Fruit fly (Drosophila melanogaster) whole organism, embryonic: ENCODE measurements around the gene CG17329.

Experiments
- Adf1 ChIP-seq: fragments of 200-800 bp; sonication (Bioruptor generic); IDR thresholded peaks from 2 replicates; pipeline ENCODE4 v1.3.6; 2022; ENCODE audit warnings: missing biosample characterization, missing genetic modification characterization
- CG10321 ChIP-seq: fragments of 200-800 bp; sonication (Bioruptor generic); IDR thresholded peaks from 2 replicates; pipeline ENCODE4 v1.3.6; 2022; ENCODE audit warnings: missing biosample characterization, missing genetic modification characterization
- CG11085 ChIP-seq: fragments of 200-800 bp; sonication (Bioruptor generic); IDR thresholded peaks from 2 replicates; pipeline ENCODE4 v1.3.6; 2022; ENCODE audit warnings: missing biosample characterization, missing genetic modification characterization
- CG12769 ChIP-seq: fragments of 200-800 bp; sonication (Bioruptor generic); optimal IDR thresholded peaks from 2 replicates; lab custom pipeline; 2019; ENCODE audit warnings: missing biosample characterization, mild to moderate bottlenecking, missing genetic modification characterization, moderate library complexity
- CG12942 ChIP-seq: fragments of 200-800 bp; sonication (Bioruptor generic); optimal IDR thresholded peaks from 3 replicates; lab custom pipeline; 2016; ENCODE audit warnings: missing biosample characterization, missing genetic modification characterization
- CG14050 ChIP-seq: fragments of 200-800 bp; sonication (Bioruptor generic); IDR thresholded peaks from 3 replicates; pipeline ENCODE4 v1.3.6; 2022; ENCODE audit warnings: missing biosample characterization, missing genetic modification characterization
- CG14965 ChIP-seq: fragments of 200-800 bp; sonication (Bioruptor generic); optimal IDR thresholded peaks from 2 replicates; lab custom pipeline; 2016; ENCODE audit warnings: missing biosample characterization, missing genetic modification characterization, borderline replicate concordance
- CG1529 ChIP-seq: fragments of 200-800 bp; sonication (Bioruptor generic); optimal IDR thresholded peaks from 3 replicates; lab custom pipeline; 2018; ENCODE audit warnings: missing biosample characterization, missing genetic modification characterization
- CG15696 ChIP-seq: fragments of 200-800 bp; sonication (Bioruptor generic); optimal IDR thresholded peaks from 2 replicates; lab custom pipeline; 2019; ENCODE audit warnings: missing biosample characterization, mild to moderate bottlenecking, missing genetic modification characterization, moderate library complexity
- CG17802 ChIP-seq: fragments of 200-800 bp; sonication (Bioruptor generic); optimal IDR thresholded peaks from 2 replicates; lab custom pipeline; 2018; ENCODE audit warnings: missing biosample characterization, mild to moderate bottlenecking, missing genetic modification characterization, moderate library complexity
- CG30020 ChIP-seq: fragments of 200-800 bp; optimal IDR thresholded peaks from 2 replicates; lab custom pipeline; 2019; ENCODE audit warnings: missing biosample characterization, mild to moderate bottlenecking, missing genetic modification characterization, moderate library complexity
- CG31388 ChIP-seq: fragments of 200-800 bp; sonication (Bioruptor generic); optimal IDR thresholded peaks from 2 replicates; lab custom pipeline; 2016; ENCODE audit warnings: missing biosample characterization, missing genetic modification characterization
- CG31441 ChIP-seq: fragments of 200-800 bp; sonication (Bioruptor generic); IDR thresholded peaks from 2 replicates; pipeline ENCODE4 v1.3.6; 2022; ENCODE audit warnings: missing biosample characterization, missing genetic modification characterization
- CG34224 ChIP-seq: fragments of 200-800 bp; sonication (Bioruptor generic); IDR thresholded peaks from 3 replicates; pipeline ENCODE4 v1.3.6; 2022; ENCODE audit warnings: missing biosample characterization, missing genetic modification characterization; ENCODE audit not compliant: partially characterized antibody
- CG4282 ChIP-seq: fragments of 200-800 bp; sonication (Bioruptor generic); optimal IDR thresholded peaks from 2 replicates; lab custom pipeline; 2016; ENCODE audit warnings: missing biosample characterization, missing genetic modification characterization
- CG7745 ChIP-seq: fragments of 200-800 bp; sonication (Bioruptor generic); optimal IDR thresholded peaks from 2 replicates; lab custom pipeline; 2018; ENCODE audit warnings: missing biosample characterization, mild to moderate bottlenecking, missing genetic modification characterization, moderate library complexity
- CG7928 ChIP-seq: fragments of 200-800 bp; sonication (Bioruptor generic); optimal IDR thresholded peaks from 2 replicates; lab custom pipeline; 2017; ENCODE audit warnings: missing biosample characterization, mild to moderate bottlenecking, missing genetic modification characterization
- CG8388 ChIP-seq: fragments of 200-800 bp; sonication (Bioruptor generic); optimal IDR thresholded peaks from 2 replicates; lab custom pipeline; 2019; ENCODE audit warnings: missing biosample characterization, mild to moderate bottlenecking, missing genetic modification characterization, moderate library complexity
- CG8765 ChIP-seq: fragments of 200-800 bp; sonication (Bioruptor generic); IDR thresholded peaks from 2 replicates; pipeline ENCODE4 v1.3.6; 2022; ENCODE audit warnings: missing biosample characterization, missing genetic modification characterization
- CG8924 ChIP-seq: fragments of 200-800 bp; optimal IDR thresholded peaks from 3 replicates; lab custom pipeline; 2019; ENCODE audit warnings: missing biosample characterization, mild to moderate bottlenecking, missing genetic modification characterization, moderate library complexity
- CG9609 ChIP-seq: fragments of 200-800 bp; sonication (Bioruptor generic); optimal IDR thresholded peaks from 3 replicates; lab custom pipeline; 2016; ENCODE audit warnings: missing biosample characterization, missing genetic modification characterization
- CG9797 ChIP-seq: fragments of 200-800 bp; sonication (Bioruptor generic); optimal IDR thresholded peaks from 3 replicates; lab custom pipeline; 2018; ENCODE audit warnings: missing biosample characterization, mild to moderate bottlenecking, missing genetic modification characterization
- D19B ChIP-seq: fragments of 200-800 bp; sonication (Bioruptor generic); optimal IDR thresholded peaks from 2 replicates; lab custom pipeline; 2017; ENCODE audit warnings: missing biosample characterization, mild to moderate bottlenecking, missing genetic modification characterization
- Ptx1 ChIP-seq: fragments of 200-800 bp; sonication (Bioruptor generic); IDR thresholded peaks from 2 replicates; pipeline ENCODE4 v1.3.6; 2022; ENCODE audit warnings: missing biosample characterization, missing genetic modification characterization
- Sry-β ChIP-seq: fragments of 200-800 bp; sonication (Bioruptor generic); optimal IDR thresholded peaks from 2 replicates; lab custom pipeline; 2018; ENCODE audit warnings: missing biosample characterization, mild to moderate bottlenecking, missing genetic modification characterization, moderate library complexity
- Usf ChIP-seq: fragments of 200-800 bp; sonication (Bioruptor generic); optimal IDR thresholded peaks from 2 replicates; lab custom pipeline; 2017; ENCODE audit warnings: missing genotype, missing biosample characterization, missing genetic modification characterization
- Xbp1 ChIP-seq: fragments of 200-800 bp; sonication (Bioruptor generic); optimal IDR thresholded peaks from 3 replicates; lab custom pipeline; 2016; ENCODE audit warnings: missing biosample characterization, mild to moderate bottlenecking, missing genetic modification characterization
- ac ChIP-seq: fragments of 200-800 bp; sonication (Bioruptor generic); optimal IDR thresholded peaks from 3 replicates; lab custom pipeline; 2017; ENCODE audit warnings: missing biosample characterization, mild to moderate bottlenecking, missing genetic modification characterization
- amos ChIP-seq: fragments of 200-800 bp; sonication (Bioruptor generic); IDR thresholded peaks from 2 replicates; pipeline ENCODE4 v1.3.6; 2022; ENCODE audit warnings: missing biosample characterization, missing genetic modification characterization; ENCODE audit not compliant: partially characterized antibody
- cato ChIP-seq: fragments of 200-800 bp; sonication (Bioruptor generic); optimal IDR thresholded peaks from 2 replicates; lab custom pipeline; 2016; ENCODE audit warnings: missing biosample characterization, missing genetic modification characterization, borderline replicate concordance
- ci ChIP-seq: fragments of 200-800 bp; sonication (Bioruptor generic); IDR thresholded peaks from 3 replicates; pipeline ENCODE4 v1.3.6; 2022; ENCODE audit warnings: missing biosample characterization, missing genetic modification characterization
- cwo ChIP-seq: fragments of 200-800 bp; sonication (Bioruptor generic); optimal IDR thresholded peaks from 3 replicates; lab custom pipeline; 2017; ENCODE audit warnings: missing biosample characterization, missing genetic modification characterization, mild to moderate bottlenecking, moderate library complexity, missing genetic modification reagents
- dmrt99B ChIP-seq: fragments of 200-800 bp; sonication (Bioruptor generic); optimal IDR thresholded peaks from 2 replicates; lab custom pipeline; 2018; ENCODE audit warnings: missing biosample characterization, mild to moderate bottlenecking, missing genetic modification characterization, moderate library complexity
- dpn ChIP-seq, 2 experiments: fragments of 200-800 bp; sonication (Bioruptor generic); optimal IDR thresholded peaks; 3 replicates each; lab custom pipeline; 2016; ENCODE audit warnings: missing biosample characterization in 2 of 2, missing genetic modification characterization in 2 of 2
- dysf ChIP-seq: fragments of 200-800 bp; sonication (Bioruptor generic); IDR thresholded peaks from 3 replicates; pipeline ENCODE4 v1.3.6; 2022; ENCODE audit warnings: missing biosample characterization, missing genetic modification characterization
- ewg ChIP-seq: fragments of 200-800 bp; sonication (Bioruptor generic); optimal IDR thresholded peaks from 3 replicates; lab custom pipeline; 2017; ENCODE audit warnings: mild to moderate bottlenecking, missing biosample characterization, missing genetic modification reagents, missing genetic modification characterization
- fd3F ChIP-seq: fragments of 200-800 bp; sonication (Bioruptor generic); optimal IDR thresholded peaks from 2 replicates; lab custom pipeline; 2018; ENCODE audit warnings: missing biosample characterization, mild to moderate bottlenecking, missing genetic modification characterization, moderate library complexity
- fd64A ChIP-seq: fragments of 200-800 bp; sonication (Bioruptor generic); optimal IDR thresholded peaks from 3 replicates; lab custom pipeline; 2018; ENCODE audit warnings: missing biosample characterization, mild to moderate bottlenecking, missing genetic modification characterization
- gfzf ChIP-seq: fragments of 200-800 bp; sonication (Bioruptor generic); optimal IDR thresholded peaks from 2 replicates; lab custom pipeline; 2016; ENCODE audit warnings: missing biosample characterization, mild to moderate bottlenecking, missing genetic modification characterization, moderate library complexity
- pan ChIP-seq, 4 experiments: fragments of >200 bp in 3 of 4; fragments of 200-800 bp in 1 of 4; sonication (Bioruptor generic) in 1 of 4; optimal IDR thresholded peaks in 3 of 4; IDR thresholded peaks in 1 of 4; 2 replicates each; pipeline versions ENCODE4 v1.3.6 to Lab custom; 2017 to 2022; ENCODE audit warnings: missing biosample characterization in 2 of 4, missing genetic modification characterization in 2 of 4, mixed read lengths in 1 of 4
- run ChIP-seq: fragments of 200-800 bp; sonication (Bioruptor generic); optimal IDR thresholded peaks from 3 replicates; lab custom pipeline; 2018; ENCODE audit warnings: missing biosample characterization, mild to moderate bottlenecking, missing genetic modification characterization
- schlank ChIP-seq: fragments of 200-800 bp; sonication (Bioruptor generic); optimal IDR thresholded peaks from 2 replicates; lab custom pipeline; 2018; ENCODE audit warnings: missing biosample characterization, mild to moderate bottlenecking, missing genetic modification characterization
- sima ChIP-seq: fragments of 200-800 bp; sonication (Bioruptor generic); optimal IDR thresholded peaks from 2 replicates; lab custom pipeline; 2016; ENCODE audit warnings: missing biosample characterization, missing genetic modification characterization
- so ChIP-seq: fragments of 200-800 bp; sonication (Bioruptor generic); IDR thresholded peaks from 3 replicates; pipeline ENCODE4 v1.3.6; 2022; ENCODE audit warnings: missing biosample characterization, missing genetic modification characterization
- sqz ChIP-seq: fragments of 200-800 bp; sonication (Bioruptor generic); optimal IDR thresholded peaks from 3 replicates; lab custom pipeline; 2018; ENCODE audit warnings: missing biosample characterization, mild to moderate bottlenecking, missing genetic modification characterization
- tll ChIP-seq, 2 experiments: fragments of 200-800 bp in 1 of 2; fragments of >200 bp in 1 of 2; sonication (Bioruptor generic) in 1 of 2; optimal IDR thresholded peaks; 2 replicates each; lab custom pipeline; 2017 to 2019; ENCODE audit warnings: missing biosample characterization in 2 of 2, missing genetic modification characterization in 2 of 2, mild to moderate bottlenecking in 1 of 2, moderate library complexity in 1 of 2
- unc-4 ChIP-seq: fragments of 200-800 bp; sonication (Bioruptor generic); IDR thresholded peaks from 2 replicates; pipeline ENCODE4 v1.3.6; 2022; ENCODE audit warnings: missing biosample characterization, missing genetic modification characterization; ENCODE audit not compliant: partially characterized antibody
- vvl ChIP-seq: fragments of 200-800 bp; sonication (Bioruptor generic); IDR thresholded peaks from 2 replicates; pipeline ENCODE4 v1.3.6; 2022; ENCODE audit warnings: missing biosample characterization, missing genetic modification characterization
- yki ChIP-seq: fragments of >200 bp; optimal IDR thresholded peaks from 3 replicates; lab custom pipeline; 2018

CG17329 gene

dm6 chr2L:16285692-16286359 lies 5.3 kb upstream of the CG17329 start (continued):
- no peak for TF ChIP-seq CG14050 (GFP tag; lab: Robert Waterston, UW)
- peak; percentile 17 for TF ChIP-seq CG7745
- TF ChIP-seq ci = no peak
- TF ChIP-seq cwo (GFP tag; lab: Kevin White, UChicago) = peak; percentile 56
- peak; percentile 78 for TF ChIP-seq CG4282 (GFP tag; lab: Kevin White, UChicago)
- no peak for TF ChIP-seq Ptx1 (GFP tag; lab: Robert Waterston, UW)
- TF ChIP-seq run = peak; percentile 59
- TF ChIP-seq dpn (GFP tag; optimal IDR thresholded peaks at IDR 0.05; lab: Kevin White, UChicago) = peak; percentile 80 to 86
- peak; percentile 41 for TF ChIP-seq CG14965 (GFP tag; lab: Kevin White, UChicago)
- TF ChIP-seq D19B = peak; percentile 75
- no peak for TF ChIP-seq so
- peak; percentile 80 for TF ChIP-seq CG15696 (tag; lab: Kevin White, UChicago)
- peak; percentile 86 for TF ChIP-seq fd3F
- peak; percentile 93 for TF ChIP-seq Xbp1
- peak; percentile 25 for TF ChIP-seq sqz (GFP tag; lab: Kevin White, UChicago)
- TF ChIP-seq CG12769 (tag; lab: Kevin White, UChicago) = peak; percentile 92
- TF ChIP-seq Sry-β (GFP tag; lab: Kevin White, UChicago) = no peak
- TF ChIP-seq CG30020 (tag; lab: Kevin White, UChicago) = no peak
- no peak for TF ChIP-seq CG11085
- TF ChIP-seq CG9797 (GFP tag; lab: Kevin White, UChicago) = no peak
- TF ChIP-seq Usf (GFP tag; lab: Kevin White, UChicago) = peak; percentile 74
- TF ChIP-seq Adf1 = no peak
- TF ChIP-seq CG12942 = peak; percentile 81
- no peak for TF ChIP-seq gfzf (GFP tag; lab: Kevin White, UChicago)
- peak; percentile 76 for TF ChIP-seq CG17802 (tag; lab: Kevin White, UChicago)
- TF ChIP-seq CG8388 (GFP tag; lab: Kevin White, UChicago) = peak; percentile 84
- TF ChIP-seq CG9609 (GFP tag; lab: Kevin White, UChicago) = peak; percentile 91
- peak; percentile 60 for TF ChIP-seq sima
- TF ChIP-seq cato (GFP tag; lab: Kevin White, UChicago) = peak; percentile 71
- TF ChIP-seq CG34224 = no peak
- TF ChIP-seq CG31388 (GFP tag; lab: Kevin White, UChicago) = peak; percentile 55
- TF ChIP-seq unc-4 = no peak
- TF ChIP-seq CG1529 (GFP tag; lab: Kevin White, UChicago) = peak; percentile 73
- TF ChIP-seq dmrt99B (tag; lab: Kevin White, UChicago) = peak; percentile 91
- no peak for TF ChIP-seq tll (GFP tag; optimal IDR thresholded peaks at IDR 0.05; lab: Kevin White, UChicago)
- TF ChIP-seq dysf (GFP tag; lab: Robert Waterston, UW) = no peak
- no peak for TF ChIP-seq vvl (GFP tag; lab: Robert Waterston, UW)
- no peak for TF ChIP-seq CG31441 (GFP tag; lab: Robert Waterston, UW)
- peak; percentile 32 for TF ChIP-seq CG7928 (GFP tag; lab: Kevin White, UChicago)
- TF ChIP-seq CG8924 (tag; lab: Kevin White, UChicago) = peak; percentile 84
- peak; percentile 41 for TF ChIP-seq yki (lab: Kevin White, UChicago)
- no peak for TF ChIP-seq CG10321 (GFP tag; lab: Robert Waterston, UW)
- TF ChIP-seq ewg (GFP tag; lab: Kevin White, UChicago) = peak; percentile 73
- no peak for TF ChIP-seq amos (GFP tag; lab: Robert Waterston, UW)
- TF ChIP-seq fd64A (GFP tag; lab: Kevin White, UChicago) = peak; percentile 62
- no peak for TF ChIP-seq pan (optimal IDR thresholded peaks at IDR 0.05; lab: Kevin White, UChicago)
- no peak for TF ChIP-seq pan (GFP tag; optimal IDR thresholded peaks at IDR 0.05 in 1 of 2, IDR thresholded peaks at IDR 0.05 in 1 of 2)
- TF ChIP-seq ac = peak; percentile 5
- TF ChIP-seq CG8765 (GFP tag; lab: Robert Waterston, UW) = no peak
- peak; percentile 80 for TF ChIP-seq schlank (tag; lab: Kevin White, UChicago)
